Fruit fly (Drosophila melanogaster) whole organism, embryonic: Measurements from ENCODE around the gene CG16789.

Source experiments
- CG10321 ChIP-seq: fragments of 200-800 bp; sonication (Bioruptor generic); IDR thresholded peaks from 2 replicates; pipeline ENCODE4 v1.3.6; 2022; ENCODE audit warnings: missing biosample characterization, missing genetic modification characterization
- CG10654 ChIP-seq: fragments of 200-800 bp; sonication (Bioruptor generic); optimal IDR thresholded peaks from 2 replicates; lab custom pipeline; 2016; ENCODE audit warnings: missing biosample characterization, missing genetic modification characterization
- CG12299 ChIP-seq: fragments of 200-800 bp; sonication (Bioruptor generic); optimal IDR thresholded peaks from 2 replicates; lab custom pipeline; 2018; ENCODE audit warnings: missing biosample characterization, mild to moderate bottlenecking, missing genetic modification characterization
- CG14014 ChIP-seq: fragments of 200-800 bp; sonication (Bioruptor generic); IDR thresholded peaks from 2 replicates; pipeline ENCODE4 v1.3.6; 2022; ENCODE audit warnings: missing biosample characterization, missing genetic modification characterization
- CG1529 ChIP-seq: fragments of 200-800 bp; sonication (Bioruptor generic); optimal IDR thresholded peaks from 3 replicates; lab custom pipeline; 2018; ENCODE audit warnings: missing biosample characterization, missing genetic modification characterization
- CG1602 ChIP-seq: fragments of 200-800 bp; sonication (Bioruptor generic); optimal IDR thresholded peaks from 3 replicates; lab custom pipeline; 2016; ENCODE audit warnings: missing biosample characterization, missing genetic modification characterization
- CG17359 ChIP-seq: fragments of 200-800 bp; sonication (Bioruptor generic); optimal IDR thresholded peaks from 3 replicates; lab custom pipeline; 2018; ENCODE audit warnings: missing biosample characterization, mild to moderate bottlenecking, missing genetic modification characterization, moderate library complexity
- CG17568 ChIP-seq: fragments of 200-800 bp; sonication (Bioruptor generic); optimal IDR thresholded peaks from 2 replicates; lab custom pipeline; 2018; ENCODE audit warnings: missing biosample characterization, mild to moderate bottlenecking, missing genetic modification characterization, moderate library complexity
- CG17802 ChIP-seq: fragments of 200-800 bp; sonication (Bioruptor generic); optimal IDR thresholded peaks from 2 replicates; lab custom pipeline; 2018; ENCODE audit warnings: missing biosample characterization, mild to moderate bottlenecking, missing genetic modification characterization, moderate library complexity
- CG1792 ChIP-seq: fragments of 200-800 bp; sonication (Bioruptor generic); optimal IDR thresholded peaks from 2 replicates; lab custom pipeline; 2016; ENCODE audit warnings: missing biosample characterization, missing genetic modification characterization
- CG31365 ChIP-seq: fragments of 200-800 bp; sonication (Bioruptor generic); optimal IDR thresholded peaks from 2 replicates; lab custom pipeline; 2018; ENCODE audit warnings: missing biosample characterization, mild to moderate bottlenecking, missing genetic modification characterization
- CG31441 ChIP-seq: fragments of 200-800 bp; sonication (Bioruptor generic); IDR thresholded peaks from 2 replicates; pipeline ENCODE4 v1.3.6; 2022; ENCODE audit warnings: missing biosample characterization, missing genetic modification characterization
- CG32532 ChIP-seq: fragments of 200-800 bp; sonication (Bioruptor generic); IDR thresholded peaks from 2 replicates; pipeline ENCODE4 v1.3.6; 2022; ENCODE audit warnings: missing biosample characterization, missing genetic modification characterization
- CG34422 ChIP-seq: fragments of 200-800 bp; sonication (Bioruptor generic); IDR thresholded peaks from 3 replicates; pipeline ENCODE4 v1.3.6; 2022; ENCODE audit warnings: missing biosample characterization, missing genetic modification characterization
- CG7357 ChIP-seq: fragments of 200-800 bp; sonication (Bioruptor generic); IDR thresholded peaks from 3 replicates; pipeline ENCODE4 v1.3.6; 2022; ENCODE audit warnings: missing biosample characterization, missing genetic modification characterization
- CG7839 ChIP-seq: fragments of 200-800 bp; sonication (Bioruptor generic); optimal IDR thresholded peaks from 3 replicates; lab custom pipeline; 2018; ENCODE audit warnings: missing biosample characterization, mild to moderate bottlenecking, missing genetic modification characterization, moderate library complexity
- CG9215 ChIP-seq: fragments of 200-800 bp; sonication (Bioruptor generic); IDR thresholded peaks from 2 replicates; pipeline ENCODE4 v1.3.6; 2022; ENCODE audit warnings: missing biosample characterization, missing genetic modification characterization
- CkIIα-i1 ChIP-seq: fragments of 200-800 bp; sonication (Bioruptor generic); IDR thresholded peaks from 2 replicates; pipeline ENCODE4 v1.3.6; 2022; ENCODE audit warnings: missing biosample characterization, missing genetic modification characterization
- Ets65A ChIP-seq: fragments of 200-800 bp; sonication (Bioruptor generic); peaks from one replicate; lab custom pipeline; 2016; ENCODE audit warnings: missing biosample characterization, missing genetic modification characterization
- Fer1 ChIP-seq: fragments of 200-800 bp; sonication (Bioruptor generic); optimal IDR thresholded peaks from 2 replicates; lab custom pipeline; 2017; ENCODE audit warnings: missing biosample characterization, mild to moderate bottlenecking, missing genetic modification characterization
- H2.0 ChIP-seq: fragments of 200-800 bp; sonication (Bioruptor generic); IDR thresholded peaks from 2 replicates; pipeline ENCODE4 v1.3.6; 2022; ENCODE audit warnings: missing biosample characterization, missing genetic modification characterization
- HLH3B ChIP-seq: fragments of 200-800 bp; sonication (Bioruptor generic); IDR thresholded peaks from 2 replicates; pipeline ENCODE4 v1.3.6; 2022; ENCODE audit warnings: missing biosample characterization, missing genetic modification characterization
- HLHmδ ChIP-seq: fragments of 200-800 bp; sonication (Bioruptor generic); optimal IDR thresholded peaks from 2 replicates; lab custom pipeline; 2018; ENCODE audit warnings: missing biosample characterization, mild to moderate bottlenecking, missing genetic modification characterization, moderate library complexity
- Hey ChIP-seq: fragments of 200-800 bp; sonication (Bioruptor generic); optimal IDR thresholded peaks from 3 replicates; lab custom pipeline; 2018; ENCODE audit warnings: missing biosample characterization, mild to moderate bottlenecking, missing genetic modification characterization
- HmgD ChIP-seq: fragments of 200-800 bp; sonication (Bioruptor generic); optimal IDR thresholded peaks from 3 replicates; lab custom pipeline; 2016; ENCODE audit warnings: missing biosample characterization, missing genetic modification characterization
- NK7.1 ChIP-seq: fragments of 200-800 bp; sonication (Bioruptor generic); optimal IDR thresholded peaks from 3 replicates; lab custom pipeline; 2016; ENCODE audit warnings: missing biosample characterization, missing genetic modification characterization
- Ravus ChIP-seq: fragments of 200-800 bp; sonication (Bioruptor generic); IDR thresholded peaks from 2 replicates; pipeline ENCODE4 v1.3.6; 2022; ENCODE audit warnings: missing biosample characterization, missing genetic modification characterization
- Sox102F ChIP-seq: fragments of 200-800 bp; sonication (Bioruptor generic); optimal IDR thresholded peaks from 2 replicates; lab custom pipeline; 2018; ENCODE audit warnings: missing biosample characterization, mild to moderate bottlenecking, missing genetic modification characterization, moderate library complexity
- amos ChIP-seq: fragments of 200-800 bp; sonication (Bioruptor generic); IDR thresholded peaks from 2 replicates; pipeline ENCODE4 v1.3.6; 2022; ENCODE audit warnings: missing biosample characterization, missing genetic modification characterization; ENCODE audit not compliant: partially characterized antibody
- ara ChIP-seq: fragments of 200-800 bp; sonication (Bioruptor generic); IDR thresholded peaks from 2 replicates; pipeline ENCODE4 v1.3.6; 2022; ENCODE audit warnings: missing biosample characterization, missing genetic modification characterization
- ash1 ChIP-seq: fragments of 200-800 bp; sonication (Bioruptor generic); optimal IDR thresholded peaks from 2 replicates; lab custom pipeline; 2018; ENCODE audit warnings: missing biosample characterization, mild to moderate bottlenecking, missing genetic modification characterization
- cad ChIP-seq: fragments of >200 bp; optimal IDR thresholded peaks from 2 replicates; lab custom pipeline; 2017; ENCODE audit warnings: missing biosample characterization, missing genetic modification characterization
- caup ChIP-seq: fragments of 200-800 bp; sonication (Bioruptor generic); optimal IDR thresholded peaks from 3 replicates; lab custom pipeline; 2017; ENCODE audit warnings: missing biosample characterization, mild to moderate bottlenecking, missing genetic modification characterization, moderate library complexity; ENCODE audit not compliant: severe bottlenecking
- cg ChIP-seq: fragments of 200-800 bp; sonication (Bioruptor generic); optimal IDR thresholded peaks from 3 replicates; lab custom pipeline; 2019; ENCODE audit warnings: missing biosample characterization, mild to moderate bottlenecking, missing genetic modification characterization, moderate library complexity
- chn ChIP-seq: fragments of 200-800 bp; sonication (Bioruptor generic); optimal IDR thresholded peaks from 2 replicates; lab custom pipeline; 2016; ENCODE audit warnings: missing biosample characterization, missing genetic modification characterization
- danr ChIP-seq: fragments of 200-800 bp; sonication (Bioruptor generic); IDR thresholded peaks from 2 replicates; pipeline ENCODE4 v1.3.6; 2022; ENCODE audit warnings: missing biosample characterization, missing genetic modification characterization
- dysf ChIP-seq: fragments of 200-800 bp; sonication (Bioruptor generic); IDR thresholded peaks from 3 replicates; pipeline ENCODE4 v1.3.6; 2022; ENCODE audit warnings: missing biosample characterization, missing genetic modification characterization
- ems ChIP-seq: fragments of 200-800 bp; sonication (Bioruptor generic); optimal IDR thresholded peaks from 3 replicates; lab custom pipeline; 2016; ENCODE audit warnings: missing biosample characterization, missing genetic modification characterization
- grn ChIP-seq: fragments of 200-800 bp; sonication (Bioruptor generic); optimal IDR thresholded peaks from 3 replicates; lab custom pipeline; 2017; ENCODE audit warnings: missing biosample characterization, missing genetic modification characterization
- her ChIP-seq: fragments of 200-800 bp; sonication (Bioruptor generic); optimal IDR thresholded peaks from 2 replicates; lab custom pipeline; 2016; ENCODE audit warnings: missing biosample characterization, missing genetic modification characterization
- jing ChIP-seq: fragments of 200-800 bp; sonication (Bioruptor generic); optimal IDR thresholded peaks from 2 replicates; lab custom pipeline; 2018; ENCODE audit warnings: missing biosample characterization, mild to moderate bottlenecking, missing genetic modification characterization
- odd ChIP-seq: fragments of 200-800 bp; sonication (Bioruptor generic); optimal IDR thresholded peaks from 2 replicates; lab custom pipeline; 2017; ENCODE audit warnings: missing biosample characterization, mild to moderate bottlenecking, missing genetic modification characterization
- onecut ChIP-seq: fragments of 200-800 bp; sonication (Bioruptor generic); IDR thresholded peaks from 2 replicates; pipeline ENCODE4 v1.3.6; 2022; ENCODE audit warnings: missing biosample characterization, missing genetic modification characterization
- p53 ChIP-seq: fragments of 200-800 bp; sonication (Bioruptor generic); optimal IDR thresholded peaks from 2 replicates; lab custom pipeline; 2016; ENCODE audit warnings: missing biosample characterization, missing genetic modification characterization
- pan ChIP-seq, 4 experiments: fragments of >200 bp in 3 of 4; fragments of 200-800 bp in 1 of 4; sonication (Bioruptor generic) in 1 of 4; optimal IDR thresholded peaks in 3 of 4; IDR thresholded peaks in 1 of 4; 2 replicates each; pipeline versions ENCODE4 v1.3.6 to Lab custom; 2017 to 2022; ENCODE audit warnings: missing biosample characterization in 2 of 4, missing genetic modification characterization in 2 of 4, mixed read lengths in 1 of 4
- pnt ChIP-seq: fragments of 200-800 bp; sonication (Bioruptor generic); optimal IDR thresholded peaks from 3 replicates; lab custom pipeline; 2016; ENCODE audit warnings: missing biosample characterization, missing genetic modification characterization
- ranshi ChIP-seq: fragments of 200-800 bp; sonication (Bioruptor generic); IDR thresholded peaks from 2 replicates; pipeline ENCODE4 v1.3.6; 2022; ENCODE audit warnings: missing biosample characterization, missing genetic modification characterization
- sens ChIP-seq: fragments of 200-800 bp; sonication (Bioruptor generic); peaks from one replicate; lab custom pipeline; 2016; ENCODE audit warnings: missing biosample characterization, missing genetic modification characterization
- tin ChIP-seq: fragments of 200-800 bp; sonication (Bioruptor generic); optimal IDR thresholded peaks from 3 replicates; lab custom pipeline; 2016; ENCODE audit warnings: missing biosample characterization, missing genetic modification characterization
- toy ChIP-seq: fragments of 200-800 bp; sonication (Bioruptor generic); IDR thresholded peaks from 2 replicates; pipeline ENCODE4 v1.3.6; 2022; ENCODE audit warnings: missing biosample characterization, missing genetic modification characterization
- zf30C ChIP-seq: fragments of 200-800 bp; sonication (Bioruptor generic); optimal IDR thresholded peaks from 3 replicates; lab custom pipeline; 2018; ENCODE audit warnings: missing biosample characterization, mild to moderate bottlenecking, missing genetic modification characterization

Gene CG16789

dm6 chr3R:9533181-9534124 lies 32.5 kb upstream of the CG16789 start (continued):
- TF ChIP-seq CG12299 (tag; lab: Kevin White, UChicago) (peak; percentile 93), CG34422 (GFP tag; lab: Robert Waterston, UW) (peak; percentile 84), CG17359 (tag; lab: Kevin White, UChicago) (peak; percentile 93), CG17802 (peak; percentile 74), grn (GFP tag; lab: Kevin White, UChicago) (peak; percentile 38), caup (GFP tag; lab: Kevin White, UChicago) (peak; percentile 95), ash1 (GFP tag; lab: Kevin White, UChicago) (peak; percentile 33), HmgD (peak; percentile 57), CG31441 (GFP tag; lab: Robert Waterston, UW) (peak; percentile 96), CG7357 (peak; percentile 85), ems (GFP tag; lab: Kevin White, UChicago) (peak; percentile 88), NK7.1 (peak; percentile 87), zf30C (GFP tag; lab: Kevin White, UChicago) (no peak), CG14014 (peak; percentile 89), p53 (GFP tag; lab: Kevin White, UChicago) (peak; percentile 72), chn (GFP tag; lab: Kevin White, UChicago) (peak; percentile 89), CkIIα-i1 (0 out of 2 replicates have a peak, but pooled peaks have one; percentile 30), dysf (GFP tag; lab: Robert Waterston, UW) (peak; percentile 97), Fer1 (peak; percentile 97), her (GFP tag; lab: Kevin White, UChicago) (peak; percentile 81), CG32532 (GFP tag; lab: Robert Waterston, UW) (peak; percentile 92), CG10321 (GFP tag; lab: Robert Waterston, UW) (peak; percentile 43; the same call in 1 of the 2 replicates), cad (GFP tag; lab: Kevin White, UChicago) (no peak), sens (GFP tag; lab: Kevin White, UChicago) (peak; percentile 99), toy (GFP tag; lab: Robert Waterston, UW) (peak; percentile 58), ara (peak; percentile 77), amos (GFP tag; lab: Robert Waterston, UW) (no peak), ranshi (GFP tag; lab: Robert Waterston, UW) (peak; percentile 80; the same call in 1 of the 2 replicates), Hey (tag; lab: Kevin White, UChicago) (peak; percentile 65), Ravus (peak; percentile 56), CG1602 (GFP tag; lab: Kevin White, UChicago) (peak; percentile 94), danr (GFP tag; lab: Robert Waterston, UW) (peak; percentile 92), HLHmδ (GFP tag; lab: Kevin White, UChicago) (peak; percentile 39), CG9215 (GFP tag; lab: Robert Waterston, UW) (peak; percentile 92), pan (optimal IDR thresholded peaks at IDR 0.05; lab: Kevin White, UChicago) (no peak), pan (GFP tag; optimal IDR thresholded peaks at IDR 0.05 in 1 of 2, IDR thresholded peaks at IDR 0.05 in 1 of 2) (peak in 1 of 2 experiments; percentile 86), jing (GFP tag; lab: Kevin White, UChicago) (peak; percentile 92), onecut (peak; percentile 80)

- TF ChIP-seq CG17568 (GFP tag; lab: Kevin White, UChicago), result peak; percentile 86
- TF ChIP-seq cg (GFP tag; lab: Kevin White, UChicago), result peak; percentile 23
- TF ChIP-seq CG10654 (GFP tag; lab: Kevin White, UChicago), result peak; percentile 91
- TF ChIP-seq CG31365 (tag; lab: Kevin White, UChicago), result peak; percentile 57
- peak; percentile 99 for TF ChIP-seq Sox102F (GFP tag; lab: Kevin White, UChicago)
- TF ChIP-seq Ets65A (GFP tag; lab: Kevin White, UChicago), result peak; percentile 98
- TF ChIP-seq HLH3B (GFP tag; lab: Robert Waterston, UW), result peak; percentile 93
- TF ChIP-seq tin (GFP tag; lab: Kevin White, UChicago), result peak; percentile 90
- TF ChIP-seq CG7839 (tag; lab: Kevin White, UChicago), result peak; percentile 95
- TF ChIP-seq odd, result peak; percentile 86
- TF ChIP-seq CG1529 (GFP tag; lab: Kevin White, UChicago), result peak; percentile 95
- TF ChIP-seq pnt (GFP tag; lab: Kevin White, UChicago), result peak; percentile 92
- peak; percentile 92 for TF ChIP-seq CG1792 (GFP tag; lab: Kevin White, UChicago)
- peak; percentile 93 for TF ChIP-seq H2.0 (GFP tag; lab: Robert Waterston, UW)
Measured at dm6 chr3R:9534125-9534496, 31.9 kb upstream of the CG16789 start.
